Worm (Caenorhabditis elegans): ENCODE measurements around the gene Y51H4A.8.

DNA sequence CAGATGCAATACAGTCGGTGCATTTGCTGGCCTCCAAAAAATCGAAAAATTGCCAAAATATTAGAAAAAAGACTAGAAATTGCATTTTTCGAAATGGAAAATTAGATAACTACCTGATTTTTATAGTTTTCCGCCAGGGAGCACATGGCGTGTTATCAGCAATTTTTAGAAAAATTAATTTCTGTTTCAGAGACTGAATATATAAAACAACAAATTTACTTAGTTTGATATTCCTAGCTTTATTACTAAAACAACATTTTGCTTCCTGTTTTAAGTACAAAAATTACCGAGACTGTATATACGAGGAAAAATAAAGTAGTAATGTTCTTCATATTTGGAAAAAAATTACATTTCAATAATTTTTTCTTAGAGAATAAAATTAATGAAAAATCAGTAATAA is 52.3 kb downstream of the Y51H4A.8 start, which contains the start of gene Y51H4A.5:
- TF ChIP-seq ztf-11 (tag; optimal IDR thresholded peaks at IDR 0.05) (no peak), snpc-4 (tag; optimal IDR thresholded peaks at IDR 0.05) (no peak), unc-39 (tag; optimal IDR thresholded peaks at IDR 0.05) (no peak), lin-13 (tag; optimal IDR thresholded peaks at IDR 0.05) (no peak), unc-62 (GFP tag; optimal IDR thresholded peaks at IDR 0.05) (no peak), pha-4 (tag; optimal IDR thresholded peaks at IDR 0.05) (no peak)
